Fruit fly (Drosophila melanogaster): ENCODE results near the gene eater.
A peak's percentile ranks its signal among the peaks of the same experiment; 100 is the strongest.

The eater gene

DNA sequence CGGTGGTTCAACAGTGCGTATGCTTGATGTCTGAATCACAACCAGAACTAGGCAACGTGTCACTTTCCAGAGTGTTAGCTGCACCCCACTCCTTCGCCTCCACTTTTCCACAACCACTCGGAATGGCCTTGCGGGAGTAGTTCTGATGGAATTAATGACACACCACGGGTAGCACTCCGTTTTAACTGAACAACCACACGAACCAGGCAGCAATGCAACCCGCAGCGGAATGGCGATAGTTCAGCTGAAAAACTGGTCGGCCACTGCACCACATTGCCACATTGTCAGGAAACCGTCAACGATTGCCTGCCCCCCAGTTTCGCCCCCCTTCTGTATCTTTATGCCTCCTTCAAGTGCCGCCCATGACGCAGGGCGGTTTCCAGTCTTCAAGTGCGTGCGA lies 11.9 kb downstream of the eater start, which contains the start of gene Cpr97Ea:
Gene Cpr97Ea, minus strand, starts transcription at position 230 of the 400 bp plus-strand sequence.
- TF ChIP-seq CG9609 (GFP tag; optimal IDR thresholded peaks at IDR 0.05) (no peak), wor (GFP tag; IDR thresholded peaks at IDR 0.05) (no peak), CG12659 (GFP tag; optimal IDR thresholded peaks at IDR 0.05) (no peak), CG6254 (GFP tag; optimal IDR thresholded peaks at IDR 0.05) (no peak), nau (GFP tag; optimal IDR thresholded peaks at IDR 0.05) (no peak), CG8478 (optimal IDR thresholded peaks at IDR 0.05) (no peak), lilli (GFP tag; optimal IDR thresholded peaks at IDR 0.05) (no peak), wek (GFP tag; optimal IDR thresholded peaks at IDR 0.05) (no peak), CG11560 (tag; IDR thresholded peaks at IDR 0.05) (no peak), Sry-β (GFP tag; optimal IDR thresholded peaks at IDR 0.05) (no peak), CG5953 (GFP tag; IDR thresholded peaks at IDR 0.05) (no peak), C15 (GFP tag; IDR thresholded peaks at IDR 0.05) (no peak), otp (GFP tag; IDR thresholded peaks at IDR 0.05) (no peak), sima (GFP tag; optimal IDR thresholded peaks at IDR 0.05) (no peak), CG9215 (GFP tag; IDR thresholded peaks at IDR 0.05) (no peak), Stat92E (GFP tag; optimal IDR thresholded peaks at IDR 0.05) (no peak), Pdp1 (GFP tag; optimal IDR thresholded peaks at IDR 0.05) (no peak), dpn (GFP tag; optimal IDR thresholded peaks at IDR 0.05) (no peak), fru (optimal IDR thresholded peaks at IDR 0.05) (no peak)

- peak; percentile 40 for TF ChIP-seq nom (GFP tag; optimal IDR thresholded peaks at IDR 0.05)
- no peak for TF ChIP-seq CG14667 (GFP tag; IDR thresholded peaks at IDR 0.05)
- TF ChIP-seq Drgx (GFP tag; IDR thresholded peaks at IDR 0.05), result peak; percentile 32; the same call in 1 of the 2 replicates
- TF ChIP-seq CG6791 (GFP tag; IDR thresholded peaks at IDR 0.05; ENCODE audit: partially characterized antibody), result no peak
- no peak for TF ChIP-seq CG9215 (GFP tag; IDR thresholded peaks at IDR 0.05)
Measured at dm6 chr3R:27084528-27085052, 14.9 kb downstream of the eater start.

DNA sequence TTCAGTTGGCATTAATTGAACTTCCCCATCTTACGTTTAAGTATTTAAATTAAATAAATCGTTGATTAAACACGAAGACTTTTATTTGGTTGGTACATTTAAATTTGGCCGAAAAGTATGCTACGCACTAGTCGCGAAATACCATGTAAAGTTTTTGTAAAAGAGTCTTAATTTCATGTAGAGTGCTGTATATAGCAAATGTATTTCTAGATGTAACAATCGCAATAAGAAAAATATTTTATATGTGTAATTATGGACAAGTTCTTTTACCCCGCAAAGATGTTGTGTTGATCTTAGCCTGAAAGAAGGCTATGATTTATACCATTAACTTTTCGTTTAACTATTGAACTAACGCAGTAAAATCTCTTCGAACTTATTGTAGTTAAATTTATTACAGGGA lies 16.7 kb downstream of the eater start:
- no peak for TF ChIP-seq CG6765 (GFP tag; optimal IDR thresholded peaks at IDR 0.05)
- TF ChIP-seq CG2199 (GFP tag; IDR thresholded peaks at IDR 0.05), result 0 out of 3 replicates have a peak, but pooled peaks have one; percentile 35
- TF ChIP-seq gem (tag; optimal IDR thresholded peaks at IDR 0.05), result no peak
- no peak for TF ChIP-seq CG15479 (GFP tag; optimal IDR thresholded peaks at IDR 0.05)
- no peak for TF ChIP-seq CG15073 (GFP tag; optimal IDR thresholded peaks at IDR 0.05)
- TF ChIP-seq CG6791 (GFP tag; IDR thresholded peaks at IDR 0.05; ENCODE audit: partially characterized antibody), result peak; percentile 58; the same call in 2 of the 3 replicates
- no peak for TF ChIP-seq CG10654 (GFP tag; optimal IDR thresholded peaks at IDR 0.05)
- no peak for TF ChIP-seq nerfin-2 (GFP tag; IDR thresholded peaks at IDR 0.05; ENCODE audit: partially characterized antibody)
- 0 out of 4 replicates have a peak, but pooled peaks have one; percentile 34 for TF ChIP-seq chinmo (GFP tag; IDR thresholded peaks at IDR 0.05; ENCODE audit: partially characterized antibody)
- TF ChIP-seq wor (GFP tag; IDR thresholded peaks at IDR 0.05), result no peak
- no peak for TF ChIP-seq CG9797 (GFP tag; optimal IDR thresholded peaks at IDR 0.05)
- no peak for TF ChIP-seq HLH3B (GFP tag; IDR thresholded peaks at IDR 0.05)
- no peak for TF ChIP-seq Trl (optimal IDR thresholded peaks at IDR 0.05)
- no peak for TF ChIP-seq Trl (GFP tag; optimal IDR thresholded peaks at IDR 0.05)
- TF ChIP-seq CG10274 (GFP tag; optimal IDR thresholded peaks at IDR 0.05), result no peak
- no peak for TF ChIP-seq CG18262 (tag; optimal IDR thresholded peaks at IDR 0.05)
- no peak for TF ChIP-seq kah (GFP tag; optimal IDR thresholded peaks at IDR 0.05)
- no peak for TF ChIP-seq nmo (GFP tag; optimal IDR thresholded peaks at IDR 0.05)
- no peak for TF ChIP-seq CG3726 (GFP tag; IDR thresholded peaks at IDR 0.05)
- TF ChIP-seq dpn (GFP tag; optimal IDR thresholded peaks at IDR 0.05), result no peak
- TF ChIP-seq TFAM (GFP tag; optimal IDR thresholded peaks at IDR 0.05), result no peak
- TF ChIP-seq CG6175 (GFP tag; IDR thresholded peaks at IDR 0.05), result no peak
- TF ChIP-seq tna (GFP tag; IDR thresholded peaks at IDR 0.05; ENCODE audit: partially characterized antibody), result no peak
- peak; percentile 80 for TF ChIP-seq CTCF (GFP tag; optimal IDR thresholded peaks at IDR 0.05)
- TF ChIP-seq Bgb (GFP tag; IDR thresholded peaks at IDR 0.05; ENCODE audit: partially characterized antibody), result peak; percentile 62
- no peak for TF ChIP-seq Nf-YC (tag; optimal IDR thresholded peaks at IDR 0.05)
- TF ChIP-seq CG10959 (GFP tag; IDR thresholded peaks at IDR 0.05), result no peak
- no peak for TF ChIP-seq unpg (GFP tag; optimal IDR thresholded peaks at IDR 0.05)
- TF ChIP-seq Mes4 (GFP tag; optimal IDR thresholded peaks at IDR 0.05), result no peak
